Worm (Caenorhabditis elegans) whole organism, early embryonic: ENCODE data around the gene C05C8.5.

Experiments used
- F13C5.2 ChIP-seq: sonication (generic microtip); optimal IDR thresholded peaks from 2 replicates; lab custom pipeline; 2017; ENCODE audit warnings: mild to moderate bottlenecking, missing genetic modification characterization, inconsistent platforms, missing compliant biosample characterization
- aly-1 ChIP-seq: sonication (generic microtip); optimal IDR thresholded peaks from 2 replicates; lab custom pipeline; 2016; ENCODE audit warnings: missing genetic modification characterization, missing compliant biosample characterization
- ama-1 ChIP-seq: fragments of 150-350 bp; optimal IDR thresholded peaks from 2 replicates; lab custom pipeline; 2014
- ceh-13 ChIP-seq: fragments of 200-800 bp; sonication (Bioruptor generic); optimal IDR thresholded peaks from 2 replicates; lab custom pipeline; 2018; ENCODE audit warnings: mild to moderate bottlenecking, missing genetic modification characterization, missing compliant biosample characterization
- ceh-36 ChIP-seq: sonication (generic microtip); optimal IDR thresholded peaks from 2 replicates; lab custom pipeline; 2016; ENCODE audit warnings: missing genetic modification characterization, inconsistent platforms, missing compliant biosample characterization
- flt-1 ChIP-seq: fragments of 200-800 bp; sonication (Bioruptor generic); IDR thresholded peaks from 2 replicates; pipeline ENCODE4 v1.3.6; 2022; ENCODE audit warnings: missing genetic modification characterization, missing compliant biosample characterization
- hmbx-1 ChIP-seq: sonication (generic microtip); optimal IDR thresholded peaks from 2 replicates; lab custom pipeline; 2016; ENCODE audit warnings: mild to moderate bottlenecking, missing genetic modification characterization, missing compliant biosample characterization
- hmg-4 ChIP-seq: fragments of 200-800 bp; sonication (Bioruptor generic); optimal IDR thresholded peaks from 2 replicates; lab custom pipeline; 2018; ENCODE audit warnings: mild to moderate bottlenecking, missing genetic modification characterization, missing compliant biosample characterization
- scrt-1 ChIP-seq: fragments of 200-800 bp; sonication (Bioruptor generic); IDR thresholded peaks from 2 replicates; pipeline ENCODE4 v1.3.6; 2022; ENCODE audit warnings: missing genetic modification characterization, missing compliant biosample characterization
- sea-1 ChIP-seq: fragments of 200-800 bp; sonication (Bioruptor generic); conservative IDR thresholded peaks from 2 replicates; pipeline ENCODE4 v1.3.6; 2022; ENCODE audit warnings: missing genetic modification characterization, missing compliant biosample characterization
- tbx-11 ChIP-seq: fragments of 200-800 bp; sonication (Bioruptor generic); IDR thresholded peaks from 2 replicates; pipeline ENCODE4 v1.3.6; 2022; ENCODE audit warnings: missing genetic modification characterization, missing compliant biosample characterization
- tbx-37 ChIP-seq: fragments of 200-800 bp; sonication (Bioruptor generic); conservative IDR thresholded peaks from 2 replicates; pipeline ENCODE4 v1.3.6; 2022; ENCODE audit warnings: missing genetic modification reagents, missing genetic modification characterization, missing compliant biosample characterization
- tra-4 ChIP-seq: sonication (generic microtip); optimal IDR thresholded peaks from 2 replicates; lab custom pipeline; 2017; ENCODE audit warnings: missing genetic modification characterization, missing compliant biosample characterization

DNA sequence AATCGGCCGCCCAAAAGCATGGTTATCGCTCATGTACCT, 2.3 kb upstream of the C05C8.5 start, which contains the start of gene hpo-9:
- TF ChIP-seq ama-1 (lab: Kevin White, UChicago) (no peak), tra-4 (tag; lab: Kevin White, UChicago) (no peak), sea-1 (GFP tag; lab: Robert Waterston, UW) (no peak), aly-1 (no peak), tbx-37 (GFP tag; lab: Robert Waterston, UW) (no peak), ceh-36 (no peak), tbx-11 (GFP tag; lab: Robert Waterston, UW) (no peak), hmbx-1 (tag; lab: Kevin White, UChicago) (no peak), ceh-13 (GFP tag; lab: Kevin White, UChicago) (no peak), scrt-1 (GFP tag; lab: Robert Waterston, UW) (no peak), hmg-4 (GFP tag; lab: Kevin White, UChicago) (no peak), F13C5.2 (tag; lab: Kevin White, UChicago) (no peak), flt-1 (no peak)
